Worm (Caenorhabditis elegans) whole organism, L4/young adult: ENCODE data around the gene ksr-1.

Experiments used
- W03F9.2 ChIP-seq: fragments of 150-350 bp; optimal IDR thresholded peaks from 2 replicates; lab custom pipeline; 2014; ENCODE audit warnings: missing biosample characterization, missing genetic modification characterization
- dao-5 ChIP-seq: sonication (generic microtip); optimal IDR thresholded peaks from 2 replicates; lab custom pipeline; 2016; ENCODE audit warnings: missing genotype, missing genetic modification characterization, moderate library complexity, missing compliant biosample characterization
- him-1 ChIP-seq: sonication (generic microtip); optimal IDR thresholded peaks from 2 replicates; lab custom pipeline; 2016; ENCODE audit warnings: missing genotype, missing genetic modification reagents, missing genetic modification characterization, missing compliant biosample characterization

DNA sequence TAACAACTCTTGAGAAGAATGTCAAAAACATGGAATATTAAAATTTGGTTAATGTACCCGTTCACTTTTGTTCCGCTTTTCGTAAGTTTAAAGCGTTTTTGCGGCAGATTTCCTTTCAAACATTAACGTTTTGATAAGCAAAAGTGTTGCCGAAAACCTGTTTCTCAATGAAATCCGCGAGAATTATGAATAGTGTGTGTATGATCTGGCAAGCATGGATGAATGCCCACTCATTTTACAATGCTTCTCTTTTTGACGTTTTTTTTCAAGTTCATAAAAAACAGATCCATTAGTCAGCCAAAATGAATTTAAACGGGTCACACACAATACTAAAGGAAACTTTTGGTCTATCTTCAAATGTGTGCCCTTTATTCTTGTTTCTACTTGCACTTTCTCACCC lies 9.0 kb downstream of the ksr-1 start:
- TF ChIP-seq him-1 (tag; lab: Kevin White, UChicago) (no peak), W03F9.2 (no peak), dao-5 (tag; lab: Kevin White, UChicago) (no peak)
